Worm (Caenorhabditis elegans) whole organism, L1 larva: ENCODE measurements around the gene prp-6.
"Not testable (repeated sequence)": the region's sequence is repeated elsewhere in the genome, so short reads cannot be mapped to it uniquely, and the experiment has no call there.

Experiments used
- aha-1 ChIP-seq: fragments of 150-350 bp; optimal IDR thresholded peaks from 2 replicates; lab custom pipeline; 2014; ENCODE audit warnings: missing biosample characterization, missing genetic modification characterization
- ama-1 ChIP-seq: fragments of 150-350 bp; optimal IDR thresholded peaks from 2 replicates; lab custom pipeline; 2014
- efl-3 ChIP-seq: fragments of 200-800 bp; sonication (Bioruptor generic); optimal IDR thresholded peaks from 2 replicates; lab custom pipeline; 2018; ENCODE audit warnings: mild to moderate bottlenecking, missing genetic modification characterization, missing compliant biosample characterization
- fkh-10 ChIP-seq: sonication (generic microtip); optimal IDR thresholded peaks from 2 replicates; lab custom pipeline; 2017; ENCODE audit warnings: missing biosample characterization, missing genetic modification reagents, missing genetic modification characterization
- nhr-237 ChIP-seq: fragments of 150-350 bp; optimal IDR thresholded peaks from 2 replicates; lab custom pipeline; 2014; ENCODE audit warnings: missing biosample characterization, missing genetic modification characterization
- nhr-77 ChIP-seq: fragments of 150-350 bp; optimal IDR thresholded peaks from 2 replicates; lab custom pipeline; 2014; ENCODE audit warnings: missing biosample characterization, missing genetic modification characterization
- pqm-1 ChIP-seq: sonication (generic microtip); optimal IDR thresholded peaks from 3 replicates; lab custom pipeline; 2017; ENCODE audit warnings: missing biosample characterization, missing genetic modification characterization
- skn-1 ChIP-seq: fragments of 150-350 bp; optimal IDR thresholded peaks from 2 replicates; lab custom pipeline; 2014; ENCODE audit warnings: missing biosample characterization, missing genetic modification characterization
- snpc-4 ChIP-seq: fragments of 150-350 bp; optimal IDR thresholded peaks from 2 replicates; lab custom pipeline; 2014; ENCODE audit warnings: missing biosample characterization, missing genetic modification characterization
- vab-15 ChIP-seq: sonication (generic microtip); optimal IDR thresholded peaks from 2 replicates; lab custom pipeline; 2017; ENCODE audit warnings: missing genotype, mild to moderate bottlenecking, missing genetic modification characterization, missing compliant biosample characterization
- ztf-11 ChIP-seq, 2 experiments: sonication (generic microtip); optimal IDR thresholded peaks; 2 replicates each; lab custom pipeline; 2016 to 2017; ENCODE audit warnings: missing genetic modification characterization in 2 of 2, missing biosample characterization in 1 of 2, missing compliant biosample characterization in 1 of 2

ce11 chrV:18006930-18007329 is 15.3 kb upstream of the prp-6 start, which contains the start of gene Y59A8B.19:
- not testable (repeated sequence) for TF ChIP-seq fkh-10 (GFP tag; lab: Kevin White, UChicago); nhr-237 (tag; lab: Kevin White, UChicago); snpc-4; ama-1 (lab: Kevin White, UChicago); efl-3 (GFP tag; lab: Kevin White, UChicago); aha-1 (tag; lab: Kevin White, UChicago); pqm-1 (tag; lab: Kevin White, UChicago); vab-15; ztf-11 (tag; optimal IDR thresholded peaks at IDR 0.05; lab: Kevin White, UChicago); nhr-77 (tag; lab: Kevin White, UChicago); skn-1 (tag; lab: Kevin White, UChicago)
